Fruit fly (Drosophila melanogaster): ENCODE data around the gene teq.

dm6 chr3L:9050447-9051069 is 23.9 kb upstream of the teq start:
- TF ChIP-seq EcR (GFP tag; optimal IDR thresholded peaks at IDR 0.05) (no peak), CG15710 (tag; optimal IDR thresholded peaks at IDR 0.05) (no peak), Snoo (tag; optimal IDR thresholded peaks at IDR 0.05) (no peak)
